Fruit fly (Drosophila melanogaster): ENCODE data around the gene ChLD3.

ChLD3 gene

dm6 chr2L:16731799-16732198, 6.9 kb upstream of the ChLD3 start, which contains the start of gene Prosbeta4:
Gene Prosbeta4 (minus strand): TSS chr2L:16732133.
- TF ChIP-seq pan (optimal IDR thresholded peaks at IDR 0.05) (no peak), psq (optimal IDR thresholded peaks at IDR 0.05) (no peak), usp (GFP tag; optimal IDR thresholded peaks at IDR 0.05) (no peak), EcR (GFP tag; optimal IDR thresholded peaks at IDR 0.05) (no peak), CG8478 (optimal IDR thresholded peaks at IDR 0.05) (no peak)

dm6 chr2L:16732338-16732892, 6.2 kb upstream of the ChLD3 start, which contains the start of gene Nubp1:
Gene Nubp1 (plus strand): TSS chr2L:16732550.
- no peak for TF ChIP-seq Dll (optimal IDR thresholded peaks at IDR 0.05)
- TF ChIP-seq psq (optimal IDR thresholded peaks at IDR 0.05), result no peak
- no peak for TF ChIP-seq usp (GFP tag; optimal IDR thresholded peaks at IDR 0.05)
- no peak for TF ChIP-seq EcR (GFP tag; optimal IDR thresholded peaks at IDR 0.05)
- no peak for TF ChIP-seq pan (optimal IDR thresholded peaks at IDR 0.05)
- no peak for TF ChIP-seq CG8478 (optimal IDR thresholded peaks at IDR 0.05)

dm6 chr2L:16743055-16743805, 4.6 kb downstream of the ChLD3 start, which contains the start of the genes LSm7 and BuGZ:
Gene LSm7 (minus strand): TSS chr2L:16743100.
Gene BuGZ (plus strand): TSS chr2L:16743405.
- TF ChIP-seq CG8478 (optimal IDR thresholded peaks at IDR 0.05) (no peak), Dll (optimal IDR thresholded peaks at IDR 0.05) (no peak), psq (optimal IDR thresholded peaks at IDR 0.05) (no peak), pan (optimal IDR thresholded peaks at IDR 0.05) (no peak), usp (GFP tag; optimal IDR thresholded peaks at IDR 0.05) (no peak), EcR (GFP tag; optimal IDR thresholded peaks at IDR 0.05) (no peak)

dm6 chr2L:16747145-16747544, 8.5 kb downstream of the ChLD3 start:
- no peak for TF ChIP-seq usp (GFP tag; optimal IDR thresholded peaks at IDR 0.05)
- no peak for TF ChIP-seq pan (optimal IDR thresholded peaks at IDR 0.05)
- no peak for TF ChIP-seq EcR (GFP tag; optimal IDR thresholded peaks at IDR 0.05)
- no peak for TF ChIP-seq CG8478 (optimal IDR thresholded peaks at IDR 0.05)
- no peak for TF ChIP-seq psq (optimal IDR thresholded peaks at IDR 0.05)
- no peak for TF ChIP-seq Dll (optimal IDR thresholded peaks at IDR 0.05)

- TF ChIP-seq psq (optimal IDR thresholded peaks at IDR 0.05), result no peak
- no peak for TF ChIP-seq pan (optimal IDR thresholded peaks at IDR 0.05)
- no peak for TF ChIP-seq EcR (GFP tag; optimal IDR thresholded peaks at IDR 0.05)
- no peak for TF ChIP-seq usp (GFP tag; optimal IDR thresholded peaks at IDR 0.05)
- TF ChIP-seq CG8478 (optimal IDR thresholded peaks at IDR 0.05), result no peak
- TF ChIP-seq Dll (optimal IDR thresholded peaks at IDR 0.05), result no peak
Measured at dm6 chr2L:16752340-16752739, 13.7 kb downstream of the ChLD3 start.

dm6 chr2L:16754074-16754473, 15.4 kb downstream of the ChLD3 start, which contains the start of gene yellow-b:
Gene yellow-b (plus strand): TSS chr2L:16754336.
- TF ChIP-seq usp (GFP tag; optimal IDR thresholded peaks at IDR 0.05), result no peak
- TF ChIP-seq CG8478 (optimal IDR thresholded peaks at IDR 0.05), result no peak
- no peak for TF ChIP-seq EcR (GFP tag; optimal IDR thresholded peaks at IDR 0.05)
- no peak for TF ChIP-seq pan (optimal IDR thresholded peaks at IDR 0.05)
- TF ChIP-seq psq (optimal IDR thresholded peaks at IDR 0.05), result no peak
- TF ChIP-seq Dll (optimal IDR thresholded peaks at IDR 0.05), result no peak

- no peak for TF ChIP-seq Dll (optimal IDR thresholded peaks at IDR 0.05)
Measured at dm6 chr2L:16760504-16761417, 22.1 kb downstream of the ChLD3 start, which contains the start of gene ppk17. Gene ppk17 (minus strand): TSS chr2L:16760554.

dm6 chr2L:16761891-16762290, 23.2 kb downstream of the ChLD3 start:
- no peak for TF ChIP-seq Dll (optimal IDR thresholded peaks at IDR 0.05)
- TF ChIP-seq EcR (GFP tag; optimal IDR thresholded peaks at IDR 0.05), result no peak
- no peak for TF ChIP-seq pan (optimal IDR thresholded peaks at IDR 0.05)

- TF ChIP-seq psq (optimal IDR thresholded peaks at IDR 0.05) (no peak), usp (GFP tag; optimal IDR thresholded peaks at IDR 0.05) (no peak), CG8478 (optimal IDR thresholded peaks at IDR 0.05) (no peak), Dll (optimal IDR thresholded peaks at IDR 0.05) (no peak), EcR (GFP tag; optimal IDR thresholded peaks at IDR 0.05) (no peak), pan (optimal IDR thresholded peaks at IDR 0.05) (no peak)
Measured at dm6 chr2L:16764480-16764879, 25.8 kb downstream of the ChLD3 start.

dm6 chr2L:16766070-16766752, 27.6 kb downstream of the ChLD3 start, which contains the start of gene Mhc:
Gene Mhc (plus strand): TSS chr2L:16766566.
- TF ChIP-seq Dll (optimal IDR thresholded peaks at IDR 0.05), result no peak
- no peak for TF ChIP-seq pan (optimal IDR thresholded peaks at IDR 0.05)
- no peak for TF ChIP-seq psq (optimal IDR thresholded peaks at IDR 0.05)
- TF ChIP-seq EcR (GFP tag; optimal IDR thresholded peaks at IDR 0.05), result no peak
- no peak for TF ChIP-seq usp (GFP tag; optimal IDR thresholded peaks at IDR 0.05)
- TF ChIP-seq CG8478 (optimal IDR thresholded peaks at IDR 0.05), result no peak

dm6 chr2L:16787548-16787947, 48.9 kb downstream of the ChLD3 start:
- TF ChIP-seq CG8478 (optimal IDR thresholded peaks at IDR 0.05) (no peak), Dll (optimal IDR thresholded peaks at IDR 0.05) (no peak), EcR (GFP tag; optimal IDR thresholded peaks at IDR 0.05) (no peak), psq (optimal IDR thresholded peaks at IDR 0.05) (no peak), usp (GFP tag; optimal IDR thresholded peaks at IDR 0.05) (no peak), pan (optimal IDR thresholded peaks at IDR 0.05) (no peak)

All from whole organism.